Fruit fly (Drosophila melanogaster) whole organism, prepupa: Measurements from ENCODE around the gene Las.

Experiments used
- CG16779 ChIP-seq: fragments of 200-800 bp; sonication (Bioruptor generic); optimal IDR thresholded peaks from 3 replicates; lab custom pipeline; 2017; ENCODE audit warnings: missing biosample characterization, mild to moderate bottlenecking, missing genetic modification characterization
- CG6276 ChIP-seq: fragments of 200-800 bp; sonication (Bioruptor generic); optimal IDR thresholded peaks from 2 replicates; lab custom pipeline; 2017; ENCODE audit warnings: missing biosample characterization, mild to moderate bottlenecking, missing genetic modification characterization
- CG6792 ChIP-seq: fragments of 200-800 bp; sonication (Bioruptor generic); optimal IDR thresholded peaks from 3 replicates; lab custom pipeline; 2016; ENCODE audit warnings: missing biosample characterization, missing genetic modification characterization
- CG6854 ChIP-seq: fragments of 200-800 bp; sonication (Bioruptor generic); optimal IDR thresholded peaks from 2 replicates; lab custom pipeline; 2017; ENCODE audit warnings: missing biosample characterization, mild to moderate bottlenecking, missing genetic modification characterization
- CG8319 ChIP-seq: fragments of 200-800 bp; sonication (Bioruptor generic); optimal IDR thresholded peaks from 3 replicates; lab custom pipeline; 2016; ENCODE audit warnings: missing biosample characterization, missing genetic modification characterization
- CG9139 ChIP-seq: fragments of 200-800 bp; sonication (Bioruptor generic); optimal IDR thresholded peaks from 3 replicates; lab custom pipeline; 2017; ENCODE audit warnings: missing biosample characterization, mild to moderate bottlenecking, missing genetic modification characterization
- Eip75B ChIP-seq: fragments of 200-800 bp; sonication (Bioruptor generic); optimal IDR thresholded peaks from 3 replicates; lab custom pipeline; 2016; ENCODE audit warnings: missing biosample characterization, missing genetic modification characterization
- Ets96B ChIP-seq: fragments of 200-800 bp; optimal IDR thresholded peaks from 2 replicates; lab custom pipeline; 2019; ENCODE audit warnings: missing biosample characterization, mild to moderate bottlenecking, missing genetic modification characterization, moderate library complexity
- ss ChIP-seq, 2 experiments: fragments of 200-800 bp; sonication (Bioruptor generic); optimal IDR thresholded peaks; 2 replicates in 1 of 2; 3 replicates in 1 of 2; lab custom pipeline; 2017 to 2018; ENCODE audit warnings: mild to moderate bottlenecking in 2 of 2, missing biosample characterization in 2 of 2, missing genetic modification characterization in 2 of 2, moderate library complexity in 1 of 2

DNA sequence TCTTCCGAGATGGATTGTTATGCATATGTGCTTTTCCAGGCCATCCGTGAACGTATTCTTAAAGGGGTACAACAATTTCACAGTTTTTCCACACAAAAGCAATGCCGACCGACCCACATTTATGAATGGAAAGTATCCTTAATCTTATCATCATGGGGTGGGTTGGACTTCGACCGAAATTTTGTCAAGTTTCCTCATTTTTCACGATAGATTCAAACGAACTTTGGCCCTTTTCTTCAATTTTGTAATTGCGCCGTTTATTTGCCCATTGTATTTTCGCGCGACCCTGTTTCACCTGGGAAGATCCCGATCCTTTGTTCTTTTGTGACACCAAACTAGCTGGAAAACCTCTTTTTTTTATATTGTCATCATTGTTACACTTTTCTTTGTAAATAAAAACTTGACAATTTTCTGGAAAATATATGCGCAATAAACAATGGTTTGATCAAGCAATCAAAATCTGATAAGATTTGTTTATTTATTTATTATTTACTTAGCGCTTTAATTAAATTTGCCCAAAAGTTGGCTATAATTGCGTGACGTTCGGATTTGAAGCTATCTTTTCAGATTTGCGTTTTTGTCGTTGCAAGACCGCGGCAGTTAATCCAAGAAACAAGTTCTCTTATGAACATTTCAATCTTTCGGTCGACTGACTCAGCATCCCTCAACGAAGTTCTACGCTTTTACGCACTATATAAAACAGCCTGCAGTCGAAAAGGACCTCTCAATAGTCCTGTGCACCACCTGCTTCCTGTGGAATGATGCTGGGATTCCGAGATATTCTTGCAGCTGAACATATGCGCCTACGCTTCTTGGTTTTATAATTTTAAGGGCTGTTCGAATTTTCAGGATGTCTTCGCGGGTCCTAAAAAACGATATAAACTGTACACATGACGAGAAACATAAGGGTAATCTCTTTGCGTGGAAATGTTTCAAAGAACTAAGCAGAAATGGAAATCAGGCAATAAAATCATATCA is 25.9 kb downstream of the Las start:
- TF ChIP-seq Eip75B (GFP tag; lab: Kevin White, UChicago) (no peak), Ets96B (tag; lab: Kevin White, UChicago) (no peak), CG6792 (no peak), CG8319 (GFP tag; lab: Kevin White, UChicago) (no peak), ss (GFP tag; optimal IDR thresholded peaks at IDR 0.05; lab: Kevin White, UChicago) (no peak), CG16779 (tag; lab: Kevin White, UChicago) (no peak), CG6276 (no peak), CG6854 (GFP tag; lab: Kevin White, UChicago) (no peak), CG9139 (no peak)
